Fruit fly (Drosophila melanogaster) whole organism, wandering third instar larva: Measurements from ENCODE around the gene CG14302.

ENCODE experiments used
- Abd-B ChIP-seq: fragments of >200 bp; optimal IDR thresholded peaks from 2 replicates; lab custom pipeline; 2017; ENCODE audit warnings: missing biosample characterization, missing genetic modification characterization
- CG32264 ChIP-seq: fragments of 200-800 bp; sonication (Bioruptor generic); optimal IDR thresholded peaks from 2 replicates; lab custom pipeline; 2016; ENCODE audit warnings: missing biosample characterization, missing genetic modification characterization
- CG9705 ChIP-seq: fragments of 200-800 bp; sonication (Bioruptor generic); optimal IDR thresholded peaks from 2 replicates; lab custom pipeline; 2018; ENCODE audit warnings: missing biosample characterization, mild to moderate bottlenecking, missing genetic modification characterization
- CrebA ChIP-seq: fragments of 200-800 bp; sonication (Bioruptor generic); optimal IDR thresholded peaks from 2 replicates; lab custom pipeline; 2016; ENCODE audit warnings: missing biosample characterization, mild to moderate bottlenecking, missing genetic modification characterization, borderline replicate concordance
- Dfd ChIP-seq: fragments of >200 bp; optimal IDR thresholded peaks from 2 replicates; lab custom pipeline; 2017; ENCODE audit warnings: missing biosample characterization, missing genetic modification characterization
- Dif ChIP-seq: fragments of 200-275, 200-300 bp; sonication (Bioruptor generic); optimal IDR thresholded peaks from 2 replicates; lab custom pipeline; 2018; ENCODE audit warnings: missing biosample characterization, missing genetic modification characterization; ENCODE audit not compliant: partially characterized antibody
- GATAd ChIP-seq: sonication (Bioruptor generic); optimal IDR thresholded peaks from 2 replicates; lab custom pipeline; 2016; ENCODE audit warnings: missing biosample characterization, missing genetic modification characterization
- HLH106 ChIP-seq: fragments of 200-800 bp; optimal IDR thresholded peaks from 3 replicates; lab custom pipeline; 2019; ENCODE audit warnings: missing biosample characterization, mild to moderate bottlenecking, missing genetic modification characterization, moderate library complexity
- Hnf4 ChIP-seq: fragments of 200-800 bp; sonication (Bioruptor generic); optimal IDR thresholded peaks from 2 replicates; lab custom pipeline; 2016; ENCODE audit warnings: missing biosample characterization, mild to moderate bottlenecking, missing genetic modification characterization
- Hr78 ChIP-seq: fragments of >200 bp; optimal IDR thresholded peaks from 2 replicates; lab custom pipeline; 2017; ENCODE audit warnings: missing biosample characterization, missing genetic modification characterization
- Hr83 ChIP-seq: fragments of 200-300 bp; sonication (Bioruptor generic); optimal IDR thresholded peaks from 2 replicates; lab custom pipeline; 2016; ENCODE audit warnings: missing biosample characterization, mild to moderate bottlenecking, missing genetic modification characterization, moderate library complexity; ENCODE audit not compliant: poor library complexity, severe bottlenecking
- Jra ChIP-seq: sonication (Bioruptor generic); optimal IDR thresholded peaks from 2 replicates; lab custom pipeline; 2016; ENCODE audit warnings: missing biosample characterization, missing genetic modification characterization
- Mio ChIP-seq: sonication (Bioruptor generic); optimal IDR thresholded peaks from 2 replicates; lab custom pipeline; 2016; ENCODE audit warnings: missing biosample characterization, missing genetic modification characterization
- Myc ChIP-seq: fragments of >200 bp; optimal IDR thresholded peaks from 2 replicates; lab custom pipeline; 2017
- N ChIP-seq: fragments of >200 bp; optimal IDR thresholded peaks from 2 replicates; lab custom pipeline; 2018; ENCODE audit warnings: missing biosample characterization, missing external identifiers, missing genetic modification characterization
- OdsH ChIP-seq: fragments of 200-800 bp; sonication (Bioruptor generic); optimal IDR thresholded peaks from 2 replicates; lab custom pipeline; 2016; ENCODE audit warnings: missing biosample characterization, mild to moderate bottlenecking, missing genetic modification characterization
- Rel ChIP-seq, 2 experiments: fragments of 200-800 bp; sonication (Bioruptor generic) in 1 of 2; optimal IDR thresholded peaks; 2 replicates in 1 of 2; 3 replicates in 1 of 2; lab custom pipeline; 2016 to 2019; ENCODE audit warnings: mild to moderate bottlenecking in 2 of 2, missing biosample characterization in 2 of 2, missing genetic modification characterization in 2 of 2, moderate library complexity in 1 of 2
- Sp1 ChIP-seq: fragments of 200-800 bp; sonication (Bioruptor generic); optimal IDR thresholded peaks from 3 replicates; lab custom pipeline; 2019; ENCODE audit warnings: missing biosample characterization, mild to moderate bottlenecking, missing genetic modification characterization, moderate library complexity
- Vsx2 ChIP-seq: fragments of 200-300, 225-300 bp; sonication (Bioruptor generic); optimal IDR thresholded peaks from 2 replicates; lab custom pipeline; 2018; ENCODE audit warnings: missing biosample characterization, missing genetic modification characterization; ENCODE audit not compliant: partially characterized antibody
- br ChIP-seq: fragments of 200-800 bp; sonication (Bioruptor generic); optimal IDR thresholded peaks from 2 replicates; lab custom pipeline; 2016; ENCODE audit warnings: missing biosample characterization, missing genetic modification characterization
- brk ChIP-seq: fragments of 200-800 bp; sonication (Bioruptor generic); optimal IDR thresholded peaks from 2 replicates; lab custom pipeline; 2016; ENCODE audit warnings: missing biosample characterization, mild to moderate bottlenecking, missing genetic modification characterization
- dl ChIP-seq, 2 experiments: fragments of 175-275, 200-275 bp in 1 of 2; fragments of 200-275 bp in 1 of 2; sonication (Bioruptor generic); optimal IDR thresholded peaks; lab custom pipeline; 2018; ENCODE audit warnings: mild to moderate bottlenecking in 2 of 2, missing biosample characterization in 2 of 2, missing genetic modification characterization in 2 of 2, moderate library complexity in 2 of 2; ENCODE audit not compliant: partially characterized antibody in 2 of 2, insufficient read depth in 1 of 2
- dmrt93B ChIP-seq: fragments of 200-800 bp; sonication (Bioruptor generic); optimal IDR thresholded peaks from 2 replicates; lab custom pipeline; 2018; ENCODE audit warnings: missing biosample characterization, mild to moderate bottlenecking, missing genetic modification characterization
- dsf ChIP-seq: sonication (Bioruptor generic); optimal IDR thresholded peaks from 2 replicates; lab custom pipeline; 2016; ENCODE audit warnings: missing biosample characterization, missing genetic modification characterization, borderline replicate concordance
- ey ChIP-seq: fragments of 200-800 bp; sonication (Bioruptor generic); optimal IDR thresholded peaks from 2 replicates; lab custom pipeline; 2016; ENCODE audit warnings: missing biosample characterization, missing genetic modification characterization
- foxo ChIP-seq, 2 experiments: fragments of 200-800 bp; sonication (Bioruptor generic); optimal IDR thresholded peaks; 2 replicates in 1 of 2; 3 replicates in 1 of 2; lab custom pipeline; 2016 to 2017; ENCODE audit warnings: missing biosample characterization in 2 of 2, missing genetic modification characterization in 2 of 2
- fru ChIP-seq: fragments of 200-800 bp; sonication (Bioruptor generic); optimal IDR thresholded peaks from 3 replicates; lab custom pipeline; 2016; ENCODE audit warnings: missing biosample characterization, mild to moderate bottlenecking, missing genetic modification characterization
- h ChIP-seq: fragments of 200-800 bp; sonication (Bioruptor generic); optimal IDR thresholded peaks from 3 replicates; lab custom pipeline; 2016; ENCODE audit warnings: missing biosample characterization, mild to moderate bottlenecking, missing genetic modification characterization
- jim ChIP-seq: fragments of 175-275, 200-325 bp; sonication (Bioruptor generic); optimal IDR thresholded peaks from 2 replicates; lab custom pipeline; 2016; ENCODE audit warnings: missing biosample characterization, mild to moderate bottlenecking, missing genetic modification characterization
- lola ChIP-seq: fragments of >200 bp; optimal IDR thresholded peaks from 2 replicates; lab custom pipeline; 2017; ENCODE audit warnings: missing biosample characterization, missing genetic modification characterization
- pan ChIP-seq: fragments of >200 bp; optimal IDR thresholded peaks from 2 replicates; lab custom pipeline; 2017
- psq ChIP-seq: fragments of 200-800 bp; sonication (Bioruptor generic); optimal IDR thresholded peaks from 3 replicates; lab custom pipeline; 2017; ENCODE audit warnings: missing biosample characterization, mild to moderate bottlenecking, missing genetic modification characterization, moderate library complexity
- rgr ChIP-seq: fragments of 200-800 bp; sonication (Bioruptor generic); optimal IDR thresholded peaks from 3 replicates; lab custom pipeline; 2016; ENCODE audit warnings: missing biosample characterization, mild to moderate bottlenecking, missing genetic modification characterization
- sage ChIP-seq: fragments of 200-800 bp; sonication (Bioruptor generic); optimal IDR thresholded peaks from 2 replicates; lab custom pipeline; 2016; ENCODE audit warnings: missing biosample characterization, mild to moderate bottlenecking, missing genetic modification characterization
- sv ChIP-seq: fragments of 200-800 bp; sonication (Bioruptor generic); optimal IDR thresholded peaks from 3 replicates; lab custom pipeline; 2016; ENCODE audit warnings: missing biosample characterization, missing genetic modification characterization
- tai ChIP-seq: sonication (Bioruptor generic); optimal IDR thresholded peaks from 2 replicates; lab custom pipeline; 2016; ENCODE audit warnings: missing biosample characterization, missing genetic modification characterization
- usp ChIP-seq: fragments of >200 bp; optimal IDR thresholded peaks from 2 replicates; lab custom pipeline; 2017; ENCODE audit warnings: missing biosample characterization, missing genetic modification characterization
- woc ChIP-seq: sonication (Bioruptor generic); optimal IDR thresholded peaks from 2 replicates; lab custom pipeline; 2016; ENCODE audit warnings: missing biosample characterization, mild to moderate bottlenecking, missing genetic modification characterization

The CG14302 gene

DNA sequence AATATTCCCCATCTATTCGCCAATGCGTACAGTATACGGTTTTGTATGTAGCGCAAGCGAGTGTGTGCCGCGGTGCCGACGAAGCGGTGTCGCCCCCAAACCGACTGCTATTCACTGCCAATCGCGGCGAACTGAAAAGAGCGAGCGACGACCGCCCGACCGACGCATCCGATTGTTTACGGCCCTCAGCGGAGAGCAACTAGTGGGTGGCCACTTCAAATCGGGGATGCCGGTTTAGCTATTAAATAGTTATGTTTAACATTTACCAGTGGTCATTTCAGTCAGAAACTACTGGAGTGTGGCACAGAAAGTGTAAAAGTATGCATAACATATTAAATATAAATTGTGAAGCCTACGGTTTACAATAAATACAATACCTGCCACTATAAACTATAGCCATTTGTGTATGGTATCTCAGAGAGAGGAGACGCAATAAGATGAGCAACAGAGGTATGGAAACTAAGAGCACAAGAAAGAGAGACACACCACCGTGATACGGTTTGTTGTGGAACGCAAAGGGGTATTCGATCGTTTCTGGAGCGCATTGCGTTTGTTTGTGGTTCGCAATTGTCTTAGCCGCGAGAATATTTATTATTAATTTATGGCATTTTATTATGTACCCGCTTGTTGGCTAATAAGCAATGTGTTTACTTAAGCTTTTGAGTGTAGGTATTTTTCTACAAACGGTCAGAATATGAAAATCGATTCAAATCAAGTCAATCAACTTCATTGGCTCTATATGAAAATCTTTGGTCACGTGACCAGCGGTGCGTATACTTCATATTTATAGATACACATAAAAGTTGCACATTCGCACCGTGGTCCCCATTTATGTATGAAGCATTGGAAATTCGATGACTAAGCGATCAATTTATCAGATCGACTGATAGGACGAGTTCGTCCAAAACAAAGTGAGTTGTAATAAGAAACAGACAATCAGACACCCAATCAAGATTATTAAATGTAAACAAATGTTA, 7.8 kb downstream of the CG14302 start:
- TF ChIP-seq tai (no peak), usp (no peak), ey (GFP tag; lab: Kevin White, UChicago) (no peak), N (GFP tag; lab: Kevin White, UChicago) (no peak), Hr78 (no peak), Mio (no peak), Hnf4 (GFP tag; lab: Kevin White, UChicago) (no peak), OdsH (GFP tag; lab: Kevin White, UChicago) (no peak), HLH106 (no peak), sv (GFP tag; lab: Kevin White, UChicago) (no peak), dmrt93B (GFP tag; lab: Kevin White, UChicago) (no peak), Abd-B (GFP tag; lab: Kevin White, UChicago) (no peak), fru (GFP tag; lab: Kevin White, UChicago) (no peak), Sp1 (no peak), CrebA (GFP tag; lab: Kevin White, UChicago) (no peak), Myc (lab: Kevin White, UChicago) (peak; percentile 89), h (GFP tag; lab: Kevin White, UChicago) (peak; percentile 24), GATAd (no peak), Dif (GFP tag; lab: Kevin White, UChicago) (peak; percentile 55), brk (peak; percentile 36), woc (GFP tag; lab: Kevin White, UChicago) (peak; percentile 81), CG9705 (GFP tag; lab: Kevin White, UChicago) (no peak), CG32264 (GFP tag; lab: Kevin White, UChicago) (no peak), sage (peak; percentile 68), Vsx2 (GFP tag; lab: Kevin White, UChicago) (no peak), dl (GFP tag; optimal IDR thresholded peaks at IDR 0.05; lab: Kevin White, UChicago; ENCODE audit: insufficient read depth in 1 of 2, partially characterized antibody in 2 of 2) (peak in 1 of 2 experiments; percentile 47), dsf (GFP tag; lab: Kevin White, UChicago) (no peak), Jra (no peak), pan (lab: Kevin White, UChicago) (no peak), foxo (GFP tag; optimal IDR thresholded peaks at IDR 0.05; lab: Kevin White, UChicago) (no peak), Dfd (GFP tag; lab: Kevin White, UChicago) (no peak), br (no peak), lola (no peak), Rel (GFP tag; optimal IDR thresholded peaks at IDR 0.05; lab: Kevin White, UChicago) (no peak), Rel (tag; optimal IDR thresholded peaks at IDR 0.05; lab: Kevin White, UChicago) (no peak), jim (GFP tag; lab: Kevin White, UChicago) (no peak), rgr (GFP tag; lab: Kevin White, UChicago) (peak; percentile 8), Hr83 (GFP tag; lab: Kevin White, UChicago) (no peak)
- TF ChIP-seq, all 38 proteins: peak for 8

DNA sequence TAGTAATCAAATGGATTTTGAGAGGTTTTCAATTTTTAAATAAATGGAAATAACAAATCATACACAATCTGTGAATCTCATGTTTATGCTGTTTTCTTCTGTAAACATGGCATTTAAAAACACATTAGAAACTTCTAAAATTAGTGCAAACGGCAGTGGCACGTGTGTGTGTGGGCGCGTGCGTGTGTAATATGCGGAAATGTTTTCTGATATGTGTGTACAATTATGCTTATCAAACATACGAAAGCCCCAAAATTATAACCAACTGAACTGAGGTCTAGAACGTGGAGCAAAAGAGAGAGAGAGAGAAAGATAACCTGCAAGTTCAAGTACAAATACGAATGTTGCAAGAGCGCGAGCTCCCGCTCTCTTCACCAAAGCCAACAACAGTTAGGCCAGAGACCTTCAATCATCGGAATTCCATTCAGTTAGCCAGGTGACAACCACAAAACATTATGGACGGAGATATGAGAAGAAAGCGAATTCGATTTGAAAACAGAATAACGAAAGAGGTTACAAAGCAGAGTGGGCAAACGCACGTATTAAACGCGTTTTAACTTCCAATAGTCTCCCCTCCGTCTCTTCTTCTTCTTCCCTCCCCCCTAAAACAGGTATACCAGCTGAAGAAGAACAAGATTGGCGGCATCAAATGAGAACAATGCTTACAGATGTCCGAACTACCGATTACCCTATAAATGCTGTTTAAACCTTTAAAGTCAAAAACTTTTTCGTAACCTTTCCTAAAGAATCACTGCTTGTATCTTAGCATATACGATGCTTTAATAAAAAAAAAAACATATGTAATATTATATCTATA, 8.8 kb downstream of the CG14302 start:
- peak; percentile 95 for TF ChIP-seq fru (GFP tag; lab: Kevin White, UChicago)
- TF ChIP-seq Hr83 (GFP tag; lab: Kevin White, UChicago) = no peak
- TF ChIP-seq ey (GFP tag; lab: Kevin White, UChicago) = peak; percentile 94
- TF ChIP-seq Jra = peak; percentile 68
- peak; percentile 92 for TF ChIP-seq dmrt93B (GFP tag; lab: Kevin White, UChicago)
- TF ChIP-seq rgr (GFP tag; lab: Kevin White, UChicago) = peak; percentile 98
- peak; percentile 61 for TF ChIP-seq Mio
- peak; percentile 98 for TF ChIP-seq HLH106
- TF ChIP-seq Dfd (GFP tag; lab: Kevin White, UChicago) = no peak
- no peak for TF ChIP-seq CrebA (GFP tag; lab: Kevin White, UChicago)
- TF ChIP-seq sage = peak; percentile 95
- TF ChIP-seq Rel (GFP tag; optimal IDR thresholded peaks at IDR 0.05; lab: Kevin White, UChicago) = peak; percentile 91
- TF ChIP-seq Rel (tag; optimal IDR thresholded peaks at IDR 0.05; lab: Kevin White, UChicago) = peak; percentile 75
- peak; percentile 97 for TF ChIP-seq h (GFP tag; lab: Kevin White, UChicago)
- no peak for TF ChIP-seq N (GFP tag; lab: Kevin White, UChicago)
- TF ChIP-seq dsf (GFP tag; lab: Kevin White, UChicago) = peak; percentile 83
- no peak for TF ChIP-seq usp
- TF ChIP-seq woc (GFP tag; lab: Kevin White, UChicago) = peak; percentile 92
- TF ChIP-seq foxo (GFP tag; optimal IDR thresholded peaks at IDR 0.05; lab: Kevin White, UChicago) = peak; percentile 77 to 97
- TF ChIP-seq lola = no peak
- TF ChIP-seq CG32264 (GFP tag; lab: Kevin White, UChicago) = peak; percentile 90
- TF ChIP-seq br = peak; percentile 92
- peak; percentile 72 for TF ChIP-seq Vsx2 (GFP tag; lab: Kevin White, UChicago)
- TF ChIP-seq OdsH (GFP tag; lab: Kevin White, UChicago) = peak; percentile 98
- TF ChIP-seq GATAd = peak; percentile 76
- peak; percentile 91 for TF ChIP-seq sv (GFP tag; lab: Kevin White, UChicago)
- TF ChIP-seq Hnf4 (GFP tag; lab: Kevin White, UChicago) = peak; percentile 92
- peak; percentile 89 for TF ChIP-seq CG9705 (GFP tag; lab: Kevin White, UChicago)
- peak; percentile 98 for TF ChIP-seq Sp1
- TF ChIP-seq Dif (GFP tag; lab: Kevin White, UChicago) = peak; percentile 25
- TF ChIP-seq brk = peak; percentile 94
- no peak for TF ChIP-seq tai
- no peak for TF ChIP-seq pan (lab: Kevin White, UChicago)
- TF ChIP-seq psq = peak; percentile 97
